Fruit fly (Drosophila melanogaster): ENCODE measurements around the gene CG1677.

CG1677 gene

DNA sequence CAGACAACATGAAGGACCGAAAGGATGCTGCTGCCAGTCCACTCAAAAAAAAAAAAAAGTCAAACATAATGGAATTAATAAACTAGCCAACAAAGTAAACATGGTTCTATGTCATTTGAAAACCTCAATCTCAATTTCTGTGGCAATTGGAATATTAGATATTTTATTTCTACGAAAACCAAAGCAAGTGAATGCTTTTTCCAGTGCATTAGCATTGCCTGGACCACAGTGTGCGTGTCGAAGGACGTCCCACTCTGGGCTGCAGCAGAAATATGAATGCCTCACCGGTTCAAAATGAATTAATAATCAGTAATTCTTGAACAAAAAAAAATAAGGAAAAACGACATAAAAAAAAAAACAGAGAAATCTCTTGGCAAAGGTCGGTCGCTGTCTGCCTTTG is 33.1 kb downstream of the CG1677 start (continued):
- TF ChIP-seq CG10631 (GFP tag; optimal IDR thresholded peaks at IDR 0.05) (peak; percentile 23), CG7368 (GFP tag; optimal IDR thresholded peaks at IDR 0.05) (no peak), CG6808 (GFP tag; optimal IDR thresholded peaks at IDR 0.05) (no peak), spab (GFP tag; optimal IDR thresholded peaks at IDR 0.05) (no peak), achi (GFP tag; optimal IDR thresholded peaks at IDR 0.05) (no peak), pdm3 (GFP tag; optimal IDR thresholded peaks at IDR 0.05) (peak; percentile 5), Hr38 (GFP tag; optimal IDR thresholded peaks at IDR 0.05) (no peak), CG6792 (GFP tag; optimal IDR thresholded peaks at IDR 0.05) (no peak), Gug (GFP tag; IDR thresholded peaks at IDR 0.05) (no peak), topi (GFP tag; optimal IDR thresholded peaks at IDR 0.05) (peak; percentile 14)

DNA sequence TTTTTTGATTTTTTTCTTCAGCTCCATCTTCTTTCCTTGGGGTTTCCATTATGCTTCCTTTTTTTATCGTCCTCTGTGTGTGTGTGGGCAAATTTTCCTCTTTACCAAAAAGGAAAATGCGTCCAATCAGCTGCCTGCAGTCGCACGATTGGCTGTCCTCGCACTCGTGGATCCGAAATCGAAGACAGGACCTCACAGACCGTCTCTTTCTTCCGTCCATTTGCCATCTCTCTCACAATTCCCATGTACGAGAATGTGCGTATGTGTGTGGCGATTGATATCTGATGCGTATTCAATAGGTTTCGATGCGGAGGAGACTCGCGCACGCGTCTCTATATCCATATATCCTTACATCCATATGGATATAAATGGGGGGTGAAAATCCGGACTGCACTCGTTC is 37.2 kb downstream of the CG1677 start:
- TF ChIP-seq CG8119 (GFP tag; IDR thresholded peaks at IDR 0.05): no peak
- no peak for TF ChIP-seq Ets96B (tag; optimal IDR thresholded peaks at IDR 0.05)
- TF ChIP-seq vri (GFP tag; optimal IDR thresholded peaks at IDR 0.05): no peak
- TF ChIP-seq pdm3 (GFP tag; optimal IDR thresholded peaks at IDR 0.05): no peak
- TF ChIP-seq CG7368 (GFP tag; optimal IDR thresholded peaks at IDR 0.05): no peak
- TF ChIP-seq Hr4 (GFP tag; optimal IDR thresholded peaks at IDR 0.05): no peak
- no peak for TF ChIP-seq CG32006 (GFP tag; optimal IDR thresholded peaks at IDR 0.05)
- no peak for TF ChIP-seq acj6 (GFP tag; optimal IDR thresholded peaks at IDR 0.05)
- TF ChIP-seq Eip93F (GFP tag; optimal IDR thresholded peaks at IDR 0.05): no peak
- no peak for TF ChIP-seq CG15336 (GFP tag; IDR thresholded peaks at IDR 0.05)
- no peak for TF ChIP-seq CG8632 (GFP tag; optimal IDR thresholded peaks at IDR 0.05)
- TF ChIP-seq Smox (GFP tag; optimal IDR thresholded peaks at IDR 0.05): no peak
- TF ChIP-seq Eip75B (GFP tag; optimal IDR thresholded peaks at IDR 0.05): no peak
- TF ChIP-seq CG8319 (GFP tag; optimal IDR thresholded peaks at IDR 0.05): no peak
- no peak for TF ChIP-seq topi (GFP tag; optimal IDR thresholded peaks at IDR 0.05)
- no peak for TF ChIP-seq CG6163 (GFP tag; IDR thresholded peaks at IDR 0.05)

DNA sequence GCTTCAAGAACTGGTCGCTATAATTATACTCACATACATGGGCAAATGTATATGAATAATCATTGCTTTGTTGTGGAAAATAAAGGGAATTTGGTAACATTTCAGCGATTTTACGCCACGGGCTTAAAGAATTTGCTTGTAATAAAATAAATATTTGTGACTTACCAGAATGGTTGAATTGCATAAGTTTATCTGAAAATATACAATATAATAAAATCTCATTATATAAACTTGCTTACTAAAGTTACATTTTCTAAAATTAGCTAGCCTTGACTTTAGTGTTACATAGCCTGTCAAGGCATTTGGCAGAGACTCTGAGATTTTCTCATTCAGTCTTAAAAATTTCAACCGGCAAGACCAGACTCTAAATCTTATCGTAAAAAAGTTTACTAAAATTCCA is 47.1 kb downstream of the CG1677 start, which contains the start of gene CG1999:
Gene CG1999 (plus strand): TSS at position 301 of the 400 bp plus-strand sequence.
- TF ChIP-seq Gug (GFP tag; IDR thresholded peaks at IDR 0.05): no peak
- no peak for TF ChIP-seq CG11762 (GFP tag; optimal IDR thresholded peaks at IDR 0.05; ENCODE audit: insufficient read depth)
- no peak for TF ChIP-seq CG6792 (GFP tag; optimal IDR thresholded peaks at IDR 0.05)
- no peak for TF ChIP-seq CG3919 (GFP tag; optimal IDR thresholded peaks at IDR 0.05)
- no peak for TF ChIP-seq CG11294 (GFP tag; IDR thresholded peaks at IDR 0.05)
- TF ChIP-seq CG9139 (GFP tag; optimal IDR thresholded peaks at IDR 0.05): no peak
- TF ChIP-seq CG6276 (GFP tag; optimal IDR thresholded peaks at IDR 0.05): no peak
- no peak for TF ChIP-seq Sox15 (GFP tag; optimal IDR thresholded peaks at IDR 0.05)
- TF ChIP-seq CG32006 (GFP tag; optimal IDR thresholded peaks at IDR 0.05): no peak
- TF ChIP-seq CG16779 (tag; optimal IDR thresholded peaks at IDR 0.05): no peak
- TF ChIP-seq pdm3 (GFP tag; optimal IDR thresholded peaks at IDR 0.05): no peak
- no peak for TF ChIP-seq CG34406 (GFP tag; optimal IDR thresholded peaks at IDR 0.05)
- no peak for TF ChIP-seq spab (GFP tag; optimal IDR thresholded peaks at IDR 0.05)
- TF ChIP-seq CG7368 (GFP tag; optimal IDR thresholded peaks at IDR 0.05): no peak
- TF ChIP-seq CG8632 (GFP tag; optimal IDR thresholded peaks at IDR 0.05): no peak
- TF ChIP-seq Hr38 (GFP tag; optimal IDR thresholded peaks at IDR 0.05): no peak

DNA sequence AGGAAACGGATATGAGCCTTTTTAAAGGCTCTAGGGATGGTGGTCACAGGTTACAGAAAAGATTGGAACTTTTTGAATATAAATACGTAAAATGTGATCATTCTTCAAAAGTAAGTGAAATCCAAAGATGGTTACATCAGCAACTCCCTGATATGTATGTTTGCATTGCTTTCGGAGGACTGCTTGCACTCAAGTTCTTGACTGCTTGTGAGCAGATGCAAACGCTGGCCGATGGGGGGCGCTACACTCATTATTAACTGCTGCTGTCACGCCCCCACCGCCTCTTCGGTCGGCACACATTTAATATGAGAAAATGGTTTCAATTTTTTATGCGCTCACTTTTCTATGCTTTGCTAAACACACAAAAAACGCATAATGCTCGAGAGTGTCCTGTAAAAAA is 55.6 kb downstream of the CG1677 start:
- TF ChIP-seq topi (GFP tag; optimal IDR thresholded peaks at IDR 0.05): no peak
- TF ChIP-seq fd59A (GFP tag; optimal IDR thresholded peaks at IDR 0.05): no peak
- no peak for TF ChIP-seq CG16779 (tag; optimal IDR thresholded peaks at IDR 0.05)
- no peak for TF ChIP-seq CG10669 (GFP tag; optimal IDR thresholded peaks at IDR 0.05)

DNA sequence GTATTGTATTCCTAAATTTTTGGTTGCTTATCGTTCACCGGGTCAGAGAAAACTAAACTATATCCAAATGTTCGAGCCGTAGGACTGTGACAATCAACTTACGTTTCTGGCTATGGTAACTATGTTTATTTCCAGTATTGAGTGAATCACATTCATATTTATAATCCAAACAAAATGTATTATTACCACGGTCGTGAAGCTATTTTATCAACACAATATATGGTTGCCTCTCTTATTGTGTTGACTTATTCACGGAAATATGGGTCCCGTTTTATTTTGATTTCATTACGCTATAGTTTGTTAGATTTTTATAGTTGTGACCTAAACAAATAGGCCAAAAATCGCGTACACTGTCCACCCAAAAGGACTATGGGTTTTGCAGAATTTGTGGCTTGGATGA is 58.2 kb downstream of the CG1677 start, which contains the start of gene CG15034:
Gene CG15034 (minus strand): TSS at position 101 of the 400 bp plus-strand sequence.
- no peak for TF ChIP-seq dsx (GFP tag; optimal IDR thresholded peaks at IDR 0.05; ENCODE audit: poor library complexity, severe bottlenecking)
- TF ChIP-seq fkh (GFP tag; optimal IDR thresholded peaks at IDR 0.05): no peak
- no peak for TF ChIP-seq CG11294 (GFP tag; IDR thresholded peaks at IDR 0.05)
- no peak for TF ChIP-seq CG1621 (tag; optimal IDR thresholded peaks at IDR 0.05)
- TF ChIP-seq CG34406 (GFP tag; optimal IDR thresholded peaks at IDR 0.05): no peak
- TF ChIP-seq Lpt (GFP tag; optimal IDR thresholded peaks at IDR 0.05): no peak
- no peak for TF ChIP-seq CG16779 (tag; optimal IDR thresholded peaks at IDR 0.05)
- no peak for TF ChIP-seq fd59A (GFP tag; optimal IDR thresholded peaks at IDR 0.05)
- TF ChIP-seq CG6854 (GFP tag; optimal IDR thresholded peaks at IDR 0.05): no peak
- TF ChIP-seq Ets96B (tag; optimal IDR thresholded peaks at IDR 0.05): no peak
- no peak for TF ChIP-seq topi (GFP tag; optimal IDR thresholded peaks at IDR 0.05)
- TF ChIP-seq CG8632 (GFP tag; optimal IDR thresholded peaks at IDR 0.05): no peak

Measured in whole organism, prepupa.